Worm (Caenorhabditis elegans) whole organism, mixed stage, embryonic: Measurements from ENCODE around the gene F07F6.8.

Source experiments
- elt-1 ChIP-seq: sonication (generic microtip); optimal IDR thresholded peaks from 2 replicates; lab custom pipeline; 2017; ENCODE audit warnings: missing genetic modification characterization, mild to moderate bottlenecking, missing compliant biosample characterization, antibody characterized with exemption, moderate library complexity, borderline replicate concordance; ENCODE audit not compliant: insufficient read depth
- mep-1 ChIP-seq: fragments of 150-350 bp; optimal IDR thresholded peaks from 2 replicates; lab custom pipeline; 2017; ENCODE audit warnings: missing biosample characterization, missing genetic modification reagents, missing genetic modification characterization, inconsistent platforms
- nhr-28 ChIP-seq: fragments of 150-350 bp; optimal IDR thresholded peaks from 2 replicates; lab custom pipeline; 2014; ENCODE audit warnings: missing biosample characterization, missing genetic modification characterization
- snpc-4 ChIP-seq: fragments of 150-350 bp; optimal IDR thresholded peaks from 2 replicates; lab custom pipeline; 2014; ENCODE audit warnings: missing biosample characterization, missing genetic modification characterization
- sptf-1 ChIP-seq: sonication (generic microtip); optimal IDR thresholded peaks from 2 replicates; lab custom pipeline; 2017; ENCODE audit warnings: mild to moderate bottlenecking, missing genetic modification characterization, moderate library complexity, missing compliant biosample characterization
- unc-39 ChIP-seq: fragments of 150-350 bp; optimal IDR thresholded peaks from 2 replicates; lab custom pipeline; 2014; ENCODE audit warnings: missing biosample characterization, missing genetic modification characterization

- TF ChIP-seq snpc-4 (tag; lab: Kevin White, UChicago) (no peak), sptf-1 (tag; lab: Kevin White, UChicago) (no peak), unc-39 (tag; lab: Kevin White, UChicago) (no peak), nhr-28 (no peak), elt-1 (no peak), mep-1 (tag; lab: Kevin White, UChicago) (peak; percentile 33)
Observed at ce11 chrII:5399201-5399600, 26.3 kb downstream of the F07F6.8 start, which contains the start of gene mog-5.
